Worm (Caenorhabditis elegans) whole organism, L2 larva: ENCODE measurements around the gene ssp-10.
"Not testable (repeated sequence)": the region's sequence is repeated elsewhere in the genome, so short reads cannot be mapped to it uniquely, and the experiment has no call there.

ENCODE experiments used
- C34F6.9 ChIP-seq: fragments of 150-350 bp; optimal IDR thresholded peaks from 2 replicates; lab custom pipeline; 2014; ENCODE audit warnings: missing biosample characterization, missing genetic modification characterization
- F13H6.1 ChIP-seq: sonication (generic microtip); optimal IDR thresholded peaks from 2 replicates; lab custom pipeline; 2016; ENCODE audit warnings: missing genetic modification characterization, missing compliant biosample characterization
- Y55F3AM.14 ChIP-seq: fragments of 200-800 bp; sonication (Bioruptor generic); optimal IDR thresholded peaks from 2 replicates; lab custom pipeline; 2018; ENCODE audit warnings: mild to moderate bottlenecking, missing genetic modification characterization, missing compliant biosample characterization
- ZK546.5 ChIP-seq: sonication (generic microtip); optimal IDR thresholded peaks from 2 replicates; lab custom pipeline; 2017; ENCODE audit warnings: missing biosample characterization, missing genetic modification characterization
- alr-1 ChIP-seq: fragments of 150-350 bp; optimal IDR thresholded peaks from 2 replicates; lab custom pipeline; 2014; ENCODE audit warnings: missing biosample characterization, missing genetic modification characterization
- aly-2 ChIP-seq: fragments of 150-350 bp; optimal IDR thresholded peaks from 2 replicates; lab custom pipeline; 2014; ENCODE audit warnings: missing biosample characterization, missing genetic modification characterization
- ama-1 ChIP-seq: fragments of 150-350 bp; optimal IDR thresholded peaks from 2 replicates; lab custom pipeline; 2018; ENCODE audit warnings: inconsistent platforms
- ceh-16 ChIP-seq: fragments of 150-350 bp; optimal IDR thresholded peaks from 2 replicates; lab custom pipeline; 2014; ENCODE audit warnings: missing biosample characterization, missing genetic modification characterization
- crh-2 ChIP-seq: sonication (generic microtip); optimal IDR thresholded peaks from 2 replicates; lab custom pipeline; 2017; ENCODE audit warnings: missing biosample characterization, missing genetic modification characterization
- egl-27 ChIP-seq: sonication (generic microtip); optimal IDR thresholded peaks from 3 replicates; lab custom pipeline; 2017; ENCODE audit warnings: missing biosample characterization, missing genetic modification reagents, missing genetic modification characterization
- elt-1 ChIP-seq: fragments of 150-350 bp; optimal IDR thresholded peaks from 2 replicates; lab custom pipeline; 2014; ENCODE audit warnings: missing biosample characterization, missing genetic modification characterization
- elt-3 ChIP-seq: sonication (generic microtip); optimal IDR thresholded peaks from 2 replicates; lab custom pipeline; 2017; ENCODE audit warnings: missing biosample characterization, missing genetic modification characterization
- fos-1 ChIP-seq: fragments of 150-350 bp; optimal IDR thresholded peaks from 2 replicates; lab custom pipeline; 2014; ENCODE audit warnings: missing biosample characterization, missing genetic modification characterization
- gmeb-1 ChIP-seq: fragments of 150-350 bp; optimal IDR thresholded peaks from 2 replicates; lab custom pipeline; 2014; ENCODE audit warnings: missing biosample characterization, missing genetic modification characterization
- lin-13 ChIP-seq: fragments of 150-350 bp; optimal IDR thresholded peaks from 2 replicates; lab custom pipeline; 2014; ENCODE audit warnings: missing biosample characterization, missing genetic modification reagents, missing genetic modification characterization
- lin-39 ChIP-seq: fragments of 150-350 bp; optimal IDR thresholded peaks from 2 replicates; lab custom pipeline; 2014; ENCODE audit warnings: missing biosample characterization, missing genetic modification reagents, missing genetic modification characterization
- mbf-1 ChIP-seq: sonication (generic microtip); optimal IDR thresholded peaks from 2 replicates; lab custom pipeline; 2017; ENCODE audit warnings: missing biosample characterization, missing genetic modification characterization
- mdl-1 ChIP-seq, 2 experiments: fragments of 150-350 bp in 1 of 2; sonication (generic microtip) in 1 of 2; optimal IDR thresholded peaks; 2 replicates each; lab custom pipeline; 2017; ENCODE audit warnings: missing biosample characterization in 2 of 2, missing genetic modification characterization in 2 of 2
- nhr-10 ChIP-seq: sonication (generic microtip); optimal IDR thresholded peaks from 2 replicates; lab custom pipeline; 2017; ENCODE audit warnings: missing biosample characterization, missing genetic modification characterization
- nhr-12 ChIP-seq: fragments of 150-350 bp; optimal IDR thresholded peaks from 2 replicates; lab custom pipeline; 2014; ENCODE audit warnings: missing biosample characterization, missing genetic modification characterization
- nhr-129 ChIP-seq: fragments of 150-350 bp; optimal IDR thresholded peaks from 2 replicates; lab custom pipeline; 2014; ENCODE audit warnings: missing biosample characterization, missing genetic modification characterization
- nhr-21 ChIP-seq: fragments of 150-350 bp; optimal IDR thresholded peaks from 2 replicates; lab custom pipeline; 2014; ENCODE audit warnings: missing biosample characterization, missing genetic modification characterization
- nhr-23 ChIP-seq: fragments of 150-350 bp; optimal IDR thresholded peaks from 2 replicates; lab custom pipeline; 2014; ENCODE audit warnings: missing biosample characterization, missing genetic modification reagents, missing genetic modification characterization
- nhr-25 ChIP-seq: fragments of 150-350 bp; sonication (generic microtip); optimal IDR thresholded peaks from 3 replicates; lab custom pipeline; 2014; ENCODE audit warnings: missing biosample characterization, missing genetic modification characterization
- nhr-6 ChIP-seq: fragments of 150-350 bp; optimal IDR thresholded peaks from 2 replicates; lab custom pipeline; 2014; ENCODE audit warnings: missing biosample characterization, missing genetic modification characterization
- nhr-77 ChIP-seq: fragments of 150-350 bp; optimal IDR thresholded peaks from 2 replicates; lab custom pipeline; 2014; ENCODE audit warnings: missing biosample characterization, missing genetic modification characterization
- peb-1 ChIP-seq: fragments of 150-350 bp; optimal IDR thresholded peaks from 2 replicates; lab custom pipeline; 2014; ENCODE audit warnings: missing biosample characterization, missing genetic modification characterization
- sem-4 ChIP-seq: fragments of 150-350 bp; optimal IDR thresholded peaks from 2 replicates; lab custom pipeline; 2014; ENCODE audit warnings: missing biosample characterization, missing genetic modification reagents, missing genetic modification characterization
- skn-1 ChIP-seq: sonication (generic microtip); optimal IDR thresholded peaks from 2 replicates; lab custom pipeline; 2017; ENCODE audit warnings: missing biosample characterization, missing genetic modification characterization
- sma-3 ChIP-seq: sonication (generic microtip); optimal IDR thresholded peaks from 2 replicates; lab custom pipeline; 2016; ENCODE audit warnings: missing genetic modification reagents, missing genetic modification characterization, missing compliant biosample characterization
- sma-9 ChIP-seq, 2 experiments: fragments of 150-350 bp in 1 of 2; sonication (generic microtip) in 1 of 2; optimal IDR thresholded peaks; 2 replicates each; lab custom pipeline; 2014 to 2016; ENCODE audit warnings: missing genetic modification characterization in 2 of 2, mild to moderate bottlenecking in 1 of 2, missing biosample characterization in 1 of 2, missing compliant biosample characterization in 1 of 2, missing genetic modification reagents in 1 of 2, moderate library complexity in 1 of 2
- unc-39 ChIP-seq: fragments of 150-350 bp; optimal IDR thresholded peaks from 2 replicates; lab custom pipeline; 2014; ENCODE audit warnings: missing biosample characterization, missing genetic modification characterization
- unc-55 ChIP-seq: fragments of 150-350 bp; sonication (generic microtip); optimal IDR thresholded peaks from 3 replicates; lab custom pipeline; 2014; ENCODE audit warnings: missing biosample characterization, missing genetic modification reagents, missing genetic modification characterization
- zag-1 ChIP-seq: fragments of 150-350 bp; optimal IDR thresholded peaks from 2 replicates; lab custom pipeline; 2014; ENCODE audit warnings: missing biosample characterization, missing genetic modification characterization
- ztf-1 ChIP-seq: fragments of 200-800 bp; sonication (Bioruptor generic); conservative IDR thresholded peaks from 2 replicates; pipeline ENCODE4 v1.3.6; 2022; ENCODE audit warnings: missing genetic modification characterization, missing compliant biosample characterization

Gene ssp-10

ce11 chrIV:9894331-9894730 lies 43.5 kb upstream of the ssp-10 start, which contains the start of gene msp-77:
Gene msp-77 (plus strand): TSS chrIV:9894631.
- TF ChIP-seq sma-3 (GFP tag; lab: Kevin White, UChicago); egl-27; nhr-23 (tag; lab: Kevin White, UChicago): not testable (repeated sequence)

DNA sequence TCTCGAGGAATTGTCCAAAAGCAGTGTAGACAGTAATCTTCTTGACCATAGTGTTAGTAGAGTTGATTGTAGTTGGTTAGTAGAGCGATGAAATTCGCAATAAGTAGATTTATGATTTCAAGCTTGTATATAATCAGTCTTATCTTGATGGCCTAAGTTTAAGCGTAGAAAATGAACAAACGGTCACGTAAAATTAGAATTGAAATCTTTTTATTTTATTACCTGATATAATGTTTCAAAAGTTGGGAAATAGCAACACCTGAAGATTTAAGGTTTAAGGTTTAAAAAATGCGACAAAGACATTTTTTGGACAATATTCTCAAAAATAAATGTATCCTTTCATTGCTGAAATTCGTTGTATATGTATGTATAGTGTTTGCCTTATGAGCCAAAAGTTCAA lies 42.8 kb upstream of the ssp-10 start, which contains the start of gene sss-1:
Gene sss-1 (minus strand): TSS at position 101 of the 400 bp plus-strand sequence.
- not testable (repeated sequence) for TF ChIP-seq fos-1, ZK546.5, peb-1 (tag; lab: Kevin White, UChicago)

ce11 chrIV:9891938-9892337 lies 41.1 kb upstream of the ssp-10 start, which contains the start of gene F32B6.4:
Gene F32B6.4 (minus strand): TSS chrIV:9892038.
- no peak for TF ChIP-seq mbf-1
- no peak for TF ChIP-seq unc-55 (GFP tag; lab: Kevin White, UChicago)
- no peak for TF ChIP-seq sma-3 (GFP tag; lab: Kevin White, UChicago)
- TF ChIP-seq unc-39 (tag; lab: Kevin White, UChicago) = no peak
- TF ChIP-seq egl-27 = no peak
- TF ChIP-seq Y55F3AM.14 (GFP tag; lab: Kevin White, UChicago) = no peak
- TF ChIP-seq ceh-16 (tag; lab: Kevin White, UChicago) = no peak
- no peak for TF ChIP-seq mdl-1 (tag; optimal IDR thresholded peaks at IDR 0.05; lab: Kevin White, UChicago)
- TF ChIP-seq zag-1 (tag; lab: Kevin White, UChicago) = no peak
- TF ChIP-seq nhr-12 = no peak
- no peak for TF ChIP-seq sem-4 (tag; lab: Kevin White, UChicago)
- TF ChIP-seq, all 48 proteins: peak for 0

DNA sequence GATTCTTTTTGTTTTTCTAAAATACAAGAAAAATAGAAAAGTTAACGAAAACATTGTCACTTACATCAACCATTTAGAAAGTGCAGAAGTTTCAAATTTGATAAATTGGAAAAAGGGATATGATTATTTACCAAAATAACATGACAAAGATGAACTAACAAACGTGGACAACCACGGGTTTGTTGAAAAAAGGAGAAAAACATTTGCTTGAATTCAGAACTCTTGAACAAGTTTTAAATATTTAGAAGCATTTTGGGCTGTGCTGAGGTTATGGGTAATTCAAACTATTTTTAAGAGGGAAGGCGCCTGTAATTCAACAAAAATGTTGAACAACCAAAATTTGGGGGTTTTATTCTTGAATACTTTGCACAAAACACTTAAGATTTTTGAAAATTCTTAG lies 39.0 kb upstream of the ssp-10 start, which contains the start of gene ttbk-3:
Gene ttbk-3 (minus strand): TSS at position 101 of the 400 bp plus-strand sequence.
- TF ChIP-seq nhr-25 (tag; lab: Kevin White, UChicago) = no peak
- no peak for TF ChIP-seq sma-3 (GFP tag; lab: Kevin White, UChicago)
- TF ChIP-seq mdl-1 (tag; optimal IDR thresholded peaks at IDR 0.05; lab: Kevin White, UChicago) = no peak
- no peak for TF ChIP-seq lin-39
- no peak for TF ChIP-seq crh-2 (tag; lab: Kevin White, UChicago)
- TF ChIP-seq ztf-1 (GFP tag; lab: Robert Waterston, UW) = no peak
- no peak for TF ChIP-seq ama-1 (lab: Kevin White, UChicago)
- no peak for TF ChIP-seq nhr-12
- TF ChIP-seq elt-3 = no peak
- TF ChIP-seq mbf-1 = no peak
- no peak for TF ChIP-seq zag-1 (tag; lab: Kevin White, UChicago)
- TF ChIP-seq nhr-6 (tag; lab: Kevin White, UChicago) = no peak
- TF ChIP-seq Y55F3AM.14 (GFP tag; lab: Kevin White, UChicago) = no peak
- no peak for TF ChIP-seq elt-1 (tag; lab: Kevin White, UChicago)
- TF ChIP-seq alr-1 (tag; lab: Kevin White, UChicago) = no peak
- TF ChIP-seq F13H6.1 = no peak
- TF ChIP-seq skn-1 (tag; lab: Kevin White, UChicago) = no peak
- TF ChIP-seq nhr-21 (tag; lab: Kevin White, UChicago) = no peak
- no peak for TF ChIP-seq gmeb-1 (tag; lab: Kevin White, UChicago)
- no peak for TF ChIP-seq nhr-10 (tag; lab: Kevin White, UChicago)

DNA sequence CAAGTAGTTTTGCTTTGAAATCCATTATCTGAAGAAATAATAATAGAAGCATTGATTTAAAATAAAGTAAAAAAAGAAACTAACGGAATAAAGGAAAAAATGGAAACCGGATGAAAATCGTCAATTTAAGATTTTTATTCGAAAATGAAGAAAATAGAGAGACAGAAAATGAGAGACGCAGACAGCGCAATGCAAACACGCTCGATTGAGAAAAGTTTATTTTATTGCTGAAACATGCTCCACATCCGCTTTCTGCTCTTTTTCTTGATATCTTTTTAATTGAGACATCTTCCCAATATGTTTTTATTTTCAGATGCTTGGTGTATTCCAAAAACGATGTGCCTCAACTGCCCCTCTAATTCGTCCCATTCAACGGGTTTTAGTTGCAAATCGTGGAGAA lies 33.4 kb upstream of the ssp-10 start, which contains the start of the genes prp-18 and mccc-1:
Gene prp-18 (minus strand): TSS at position 127 of the 400 bp plus-strand sequence.
Gene mccc-1 (plus strand): TSS at position 314 of the 400 bp plus-strand sequence.
- peak; percentile 23 for TF ChIP-seq sma-9 (GFP tag; optimal IDR thresholded peaks at IDR 0.05; lab: Kevin White, UChicago)
- no peak for TF ChIP-seq sma-9 (tag; optimal IDR thresholded peaks at IDR 0.05; lab: Kevin White, UChicago)
- TF ChIP-seq crh-2 (tag; lab: Kevin White, UChicago) = peak; percentile 60
- peak; percentile 11 for TF ChIP-seq sem-4 (tag; lab: Kevin White, UChicago)
- TF ChIP-seq nhr-10 (tag; lab: Kevin White, UChicago) = no peak
- peak; percentile 82 for TF ChIP-seq unc-55 (GFP tag; lab: Kevin White, UChicago)
- no peak for TF ChIP-seq lin-13
- TF ChIP-seq gmeb-1 (tag; lab: Kevin White, UChicago) = peak; percentile 21
- peak; percentile 90 for TF ChIP-seq C34F6.9 (tag; lab: Kevin White, UChicago)
- no peak for TF ChIP-seq aly-2 (tag; lab: Kevin White, UChicago)
- TF ChIP-seq fos-1 (tag; lab: Kevin White, UChicago) = peak; percentile 47
- TF ChIP-seq ZK546.5 (tag; lab: Kevin White, UChicago) = no peak
- TF ChIP-seq nhr-129 = peak; percentile 51
- no peak for TF ChIP-seq nhr-77 (tag; lab: Kevin White, UChicago)
